Fruit fly (Drosophila melanogaster): ENCODE measurements around the gene Fim.
A peak's percentile ranks its signal among the peaks of the same experiment; 100 is the strongest.

Fim gene

dm6 chrX:17336335-17336734 lies 34.6 kb upstream of the Fim start:
- TF ChIP-seq CoRest (tag; optimal IDR thresholded peaks at IDR 0.05), result no peak
- no peak for TF ChIP-seq Chrac-16 (GFP tag; optimal IDR thresholded peaks at IDR 0.05)
- no peak for TF ChIP-seq Sox102F (GFP tag; optimal IDR thresholded peaks at IDR 0.05)
- no peak for TF ChIP-seq bcd (GFP tag; optimal IDR thresholded peaks at IDR 0.05)
- TF ChIP-seq CG11093 (GFP tag; IDR thresholded peaks at IDR 0.05), result no peak
- TF ChIP-seq Vsx1 (GFP tag; optimal IDR thresholded peaks at IDR 0.05), result no peak
- TF ChIP-seq Bteb2 (GFP tag; optimal IDR thresholded peaks at IDR 0.05), result no peak
- TF ChIP-seq crp (GFP tag; optimal IDR thresholded peaks at IDR 0.05), result no peak
- no peak for TF ChIP-seq CG11696 (GFP tag; IDR thresholded peaks at IDR 0.05)
- TF ChIP-seq Dp (GFP tag; optimal IDR thresholded peaks at IDR 0.05), result no peak
- no peak for TF ChIP-seq sens (GFP tag)
- no peak for TF ChIP-seq CG34422 (GFP tag; IDR thresholded peaks at IDR 0.05)
- no peak for TF ChIP-seq p53 (GFP tag; optimal IDR thresholded peaks at IDR 0.05)
- no peak for TF ChIP-seq cad (GFP tag; optimal IDR thresholded peaks at IDR 0.05)
- no peak for TF ChIP-seq ro (GFP tag; IDR thresholded peaks at IDR 0.05)
- no peak for TF ChIP-seq Antp (GFP tag; optimal IDR thresholded peaks at IDR 0.05)
- no peak for TF ChIP-seq Stat92E (GFP tag; optimal IDR thresholded peaks at IDR 0.05)
- no peak for TF ChIP-seq CG32767 (GFP tag; IDR thresholded peaks at IDR 0.05)
- TF ChIP-seq CG16863 (GFP tag; optimal IDR thresholded peaks at IDR 0.05), result no peak
- no peak for TF ChIP-seq Bgb (GFP tag; IDR thresholded peaks at IDR 0.05; ENCODE audit: partially characterized antibody)
- TF ChIP-seq CG12219 (GFP tag; optimal IDR thresholded peaks at IDR 0.05), result no peak
- no peak for TF ChIP-seq slou (GFP tag; optimal IDR thresholded peaks at IDR 0.05)
- TF ChIP-seq row (GFP tag; IDR thresholded peaks at IDR 0.05), result peak; percentile 37; the same call in 2 of the 3 replicates
- no peak for TF ChIP-seq CG4328 (GFP tag; optimal IDR thresholded peaks at IDR 0.05)
- TF ChIP-seq CG15011 (GFP tag; optimal IDR thresholded peaks at IDR 0.05), result no peak
- no peak for TF ChIP-seq ara (GFP tag; IDR thresholded peaks at IDR 0.05)
- TF ChIP-seq CG17829 (tag; optimal IDR thresholded peaks at IDR 0.05), result peak; percentile 81
- TF ChIP-seq CG30403 (GFP tag; optimal IDR thresholded peaks at IDR 0.05), result no peak
- TF ChIP-seq CG12071 (GFP tag; optimal IDR thresholded peaks at IDR 0.05), result no peak
- TF ChIP-seq CG1233 (GFP tag; optimal IDR thresholded peaks at IDR 0.05), result no peak
- TF ChIP-seq prd (optimal IDR thresholded peaks at IDR 0.05), result no peak
- 0 out of 3 replicates have a peak, but pooled peaks have one; percentile 15 for TF ChIP-seq prd (GFP tag; IDR thresholded peaks at IDR 0.05)
- no peak for TF ChIP-seq Usf (GFP tag; optimal IDR thresholded peaks at IDR 0.05)
- TF ChIP-seq Gsc (GFP tag; IDR thresholded peaks at IDR 0.05), result no peak
- TF ChIP-seq Med (GFP tag), result peak; percentile 49
- TF ChIP-seq ap (GFP tag; IDR thresholded peaks at IDR 0.05), result no peak
- no peak for TF ChIP-seq kay (GFP tag; optimal IDR thresholded peaks at IDR 0.05)
- TF ChIP-seq CG14965 (GFP tag; optimal IDR thresholded peaks at IDR 0.05; ENCODE audit: borderline replicate concordance), result no peak
- no peak for TF ChIP-seq Dref (GFP tag; IDR thresholded peaks at IDR 0.05)
- TF ChIP-seq cwo (GFP tag; optimal IDR thresholded peaks at IDR 0.05), result no peak
- no peak for TF ChIP-seq CG13296 (GFP tag; optimal IDR thresholded peaks at IDR 0.05)
- TF ChIP-seq toy (GFP tag; IDR thresholded peaks at IDR 0.05), result no peak
- TF ChIP-seq CkIIα-i1 (GFP tag; IDR thresholded peaks at IDR 0.05), result no peak
- peak; percentile 37; the same call in 1 of the 2 replicates for TF ChIP-seq CG4404 (GFP tag; IDR thresholded peaks at IDR 0.05)
- TF ChIP-seq CG11085 (GFP tag; IDR thresholded peaks at IDR 0.05), result no peak
- TF ChIP-seq gem (tag; optimal IDR thresholded peaks at IDR 0.05), result peak; percentile 4
- TF ChIP-seq CG18262 (tag; optimal IDR thresholded peaks at IDR 0.05), result peak; percentile 46
- TF ChIP-seq wdn (GFP tag; IDR thresholded peaks at IDR 0.05), result no peak
- TF ChIP-seq az2 (GFP tag; optimal IDR thresholded peaks at IDR 0.05), result no peak
- TF ChIP-seq zf30C (GFP tag; optimal IDR thresholded peaks at IDR 0.05), result no peak
- no peak for TF ChIP-seq br (optimal IDR thresholded peaks at IDR 0.05)
- TF ChIP-seq CG8944 (GFP tag; optimal IDR thresholded peaks at IDR 0.05), result no peak
- TF ChIP-seq CG4707 (GFP tag; optimal IDR thresholded peaks at IDR 0.05), result no peak

Measured in whole organism, embryonic.